Worm (Caenorhabditis elegans) whole organism, L2 larva: ENCODE data around the gene C02F12.8.

ENCODE experiments used
- F13H6.1 ChIP-seq: sonication (generic microtip); optimal IDR thresholded peaks from 2 replicates; lab custom pipeline; 2016; ENCODE audit warnings: missing genetic modification characterization, missing compliant biosample characterization
- Y55F3AM.14 ChIP-seq: fragments of 200-800 bp; sonication (Bioruptor generic); optimal IDR thresholded peaks from 2 replicates; lab custom pipeline; 2018; ENCODE audit warnings: mild to moderate bottlenecking, missing genetic modification characterization, missing compliant biosample characterization
- ZK546.5 ChIP-seq: sonication (generic microtip); optimal IDR thresholded peaks from 2 replicates; lab custom pipeline; 2017; ENCODE audit warnings: missing biosample characterization, missing genetic modification characterization
- alr-1 ChIP-seq: fragments of 150-350 bp; optimal IDR thresholded peaks from 2 replicates; lab custom pipeline; 2014; ENCODE audit warnings: missing biosample characterization, missing genetic modification characterization
- aly-2 ChIP-seq: fragments of 150-350 bp; optimal IDR thresholded peaks from 2 replicates; lab custom pipeline; 2014; ENCODE audit warnings: missing biosample characterization, missing genetic modification characterization
- ama-1 ChIP-seq: fragments of 150-350 bp; optimal IDR thresholded peaks from 2 replicates; lab custom pipeline; 2018; ENCODE audit warnings: inconsistent platforms
- ceh-16 ChIP-seq: fragments of 150-350 bp; optimal IDR thresholded peaks from 2 replicates; lab custom pipeline; 2014; ENCODE audit warnings: missing biosample characterization, missing genetic modification characterization
- ceh-82 ChIP-seq: fragments of 150-350 bp; optimal IDR thresholded peaks from 2 replicates; lab custom pipeline; 2014; ENCODE audit warnings: missing biosample characterization, missing genetic modification characterization
- crh-2 ChIP-seq: sonication (generic microtip); optimal IDR thresholded peaks from 2 replicates; lab custom pipeline; 2017; ENCODE audit warnings: missing biosample characterization, missing genetic modification characterization
- dmd-4 ChIP-seq: sonication (generic microtip); optimal IDR thresholded peaks from 2 replicates; lab custom pipeline; 2017; ENCODE audit warnings: missing biosample characterization, missing genetic modification characterization
- egl-27 ChIP-seq: sonication (generic microtip); optimal IDR thresholded peaks from 3 replicates; lab custom pipeline; 2017; ENCODE audit warnings: missing biosample characterization, missing genetic modification reagents, missing genetic modification characterization
- fos-1 ChIP-seq: fragments of 150-350 bp; optimal IDR thresholded peaks from 2 replicates; lab custom pipeline; 2014; ENCODE audit warnings: missing biosample characterization, missing genetic modification characterization
- gmeb-1 ChIP-seq: fragments of 150-350 bp; optimal IDR thresholded peaks from 2 replicates; lab custom pipeline; 2014; ENCODE audit warnings: missing biosample characterization, missing genetic modification characterization
- lin-11 ChIP-seq: fragments of 150-350 bp; sonication (generic microtip); optimal IDR thresholded peaks from 2 replicates; lab custom pipeline; 2014; ENCODE audit warnings: missing biosample characterization, missing genetic modification characterization, inconsistent platforms, mixed read lengths
- lin-39 ChIP-seq: fragments of 150-350 bp; optimal IDR thresholded peaks from 2 replicates; lab custom pipeline; 2014; ENCODE audit warnings: missing biosample characterization, missing genetic modification reagents, missing genetic modification characterization
- lsy-2 ChIP-seq, 2 experiments: fragments of 150-350 bp in 1 of 2; sonication (generic microtip) in 1 of 2; optimal IDR thresholded peaks; 2 replicates each; lab custom pipeline; 2014 to 2017; ENCODE audit warnings: missing biosample characterization in 2 of 2, missing genetic modification characterization in 2 of 2
- mab-5 ChIP-seq: fragments of 150-350 bp; optimal IDR thresholded peaks from 2 replicates; lab custom pipeline; 2014; ENCODE audit warnings: missing biosample characterization, missing genetic modification characterization
- mbf-1 ChIP-seq: sonication (generic microtip); optimal IDR thresholded peaks from 2 replicates; lab custom pipeline; 2017; ENCODE audit warnings: missing biosample characterization, missing genetic modification characterization
- mdl-1 ChIP-seq, 2 experiments: fragments of 150-350 bp in 1 of 2; sonication (generic microtip) in 1 of 2; optimal IDR thresholded peaks; 2 replicates each; lab custom pipeline; 2017; ENCODE audit warnings: missing biosample characterization in 2 of 2, missing genetic modification characterization in 2 of 2
- nhr-10 ChIP-seq: sonication (generic microtip); optimal IDR thresholded peaks from 2 replicates; lab custom pipeline; 2017; ENCODE audit warnings: missing biosample characterization, missing genetic modification characterization
- nhr-12 ChIP-seq: fragments of 150-350 bp; optimal IDR thresholded peaks from 2 replicates; lab custom pipeline; 2014; ENCODE audit warnings: missing biosample characterization, missing genetic modification characterization
- nhr-129 ChIP-seq: fragments of 150-350 bp; optimal IDR thresholded peaks from 2 replicates; lab custom pipeline; 2014; ENCODE audit warnings: missing biosample characterization, missing genetic modification characterization
- nhr-21 ChIP-seq: fragments of 150-350 bp; optimal IDR thresholded peaks from 2 replicates; lab custom pipeline; 2014; ENCODE audit warnings: missing biosample characterization, missing genetic modification characterization
- nhr-23 ChIP-seq: fragments of 150-350 bp; optimal IDR thresholded peaks from 2 replicates; lab custom pipeline; 2014; ENCODE audit warnings: missing biosample characterization, missing genetic modification reagents, missing genetic modification characterization
- nhr-6 ChIP-seq: fragments of 150-350 bp; optimal IDR thresholded peaks from 2 replicates; lab custom pipeline; 2014; ENCODE audit warnings: missing biosample characterization, missing genetic modification characterization
- nhr-77 ChIP-seq: fragments of 150-350 bp; optimal IDR thresholded peaks from 2 replicates; lab custom pipeline; 2014; ENCODE audit warnings: missing biosample characterization, missing genetic modification characterization
- peb-1 ChIP-seq: fragments of 150-350 bp; optimal IDR thresholded peaks from 2 replicates; lab custom pipeline; 2014; ENCODE audit warnings: missing biosample characterization, missing genetic modification characterization
- skn-1 ChIP-seq: sonication (generic microtip); optimal IDR thresholded peaks from 2 replicates; lab custom pipeline; 2017; ENCODE audit warnings: missing biosample characterization, missing genetic modification characterization
- sma-3 ChIP-seq: sonication (generic microtip); optimal IDR thresholded peaks from 2 replicates; lab custom pipeline; 2016; ENCODE audit warnings: missing genetic modification reagents, missing genetic modification characterization, missing compliant biosample characterization
- sma-9 ChIP-seq, 2 experiments: fragments of 150-350 bp in 1 of 2; sonication (generic microtip) in 1 of 2; optimal IDR thresholded peaks; 2 replicates each; lab custom pipeline; 2014 to 2016; ENCODE audit warnings: missing genetic modification characterization in 2 of 2, mild to moderate bottlenecking in 1 of 2, missing biosample characterization in 1 of 2, missing compliant biosample characterization in 1 of 2, missing genetic modification reagents in 1 of 2, moderate library complexity in 1 of 2
- snpc-4 ChIP-seq: fragments of 150-350 bp; optimal IDR thresholded peaks from 2 replicates; lab custom pipeline; 2014; ENCODE audit warnings: missing biosample characterization, missing genetic modification characterization
- unc-39 ChIP-seq: fragments of 150-350 bp; optimal IDR thresholded peaks from 2 replicates; lab custom pipeline; 2014; ENCODE audit warnings: missing biosample characterization, missing genetic modification characterization
- zag-1 ChIP-seq: fragments of 150-350 bp; optimal IDR thresholded peaks from 2 replicates; lab custom pipeline; 2014; ENCODE audit warnings: missing biosample characterization, missing genetic modification characterization
- ztf-11 ChIP-seq: sonication (generic microtip); optimal IDR thresholded peaks from 2 replicates; lab custom pipeline; 2017; ENCODE audit warnings: missing biosample characterization, missing genetic modification characterization
- ztf-4 ChIP-seq: fragments of 150-350 bp; optimal IDR thresholded peaks from 2 replicates; lab custom pipeline; 2014; ENCODE audit warnings: missing biosample characterization, missing genetic modification characterization

Gene C02F12.8

DNA sequence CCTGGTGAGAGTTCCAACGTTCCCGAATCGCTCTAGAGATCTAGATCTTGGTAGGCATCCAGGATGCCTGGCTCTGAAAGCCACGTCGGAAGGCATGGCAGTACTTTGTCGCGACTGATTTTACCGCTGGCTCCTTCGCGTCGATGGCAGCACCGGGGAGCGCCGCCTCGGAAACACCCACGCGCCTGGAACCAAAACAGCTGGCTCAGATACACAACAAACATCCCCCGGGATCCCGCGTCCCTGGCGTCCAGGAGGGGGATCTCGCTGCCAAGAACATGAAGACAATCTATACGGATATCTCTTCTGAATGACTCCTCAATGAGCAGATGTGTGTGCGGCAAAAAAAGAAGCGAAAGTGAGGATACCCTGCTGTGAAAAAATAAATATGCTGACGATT, 40.3 kb upstream of the C02F12.8 start:
- peak; percentile 18 for TF ChIP-seq F13H6.1 (tag; lab: Kevin White, UChicago)
- no peak for TF ChIP-seq aly-2 (tag; lab: Kevin White, UChicago)

DNA sequence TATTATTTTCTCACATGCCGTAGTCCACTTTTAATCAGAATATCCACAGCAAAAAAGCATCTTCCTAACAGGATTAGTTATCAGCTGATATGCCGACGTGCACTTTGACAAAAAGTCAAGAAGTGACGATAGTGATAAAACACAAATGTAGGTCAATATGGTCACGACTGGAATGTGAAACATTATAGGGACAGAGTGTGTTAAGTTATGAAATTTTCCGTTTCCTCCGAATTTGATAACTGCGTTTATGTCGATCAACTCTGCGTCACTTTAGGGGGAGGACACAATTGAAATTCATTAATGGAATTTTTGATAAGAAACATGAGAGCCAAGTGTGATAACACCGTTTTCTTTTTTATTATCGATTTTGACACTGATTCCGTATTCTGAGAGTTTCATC, 35.9 kb upstream of the C02F12.8 start, which contains the start of gene aex-4:
Gene aex-4 (plus strand): TSS at position 312 of the 400 bp plus-strand sequence.
- peak; percentile 96 for TF ChIP-seq fos-1
- peak; percentile 23 for TF ChIP-seq nhr-129
- TF ChIP-seq F13H6.1 (tag; lab: Kevin White, UChicago), result peak; percentile 47
- TF ChIP-seq alr-1 (tag; lab: Kevin White, UChicago), result no peak
- no peak for TF ChIP-seq mab-5 (tag; lab: Kevin White, UChicago)
- peak; percentile 51 for TF ChIP-seq gmeb-1 (tag; lab: Kevin White, UChicago)
- no peak for TF ChIP-seq dmd-4 (tag; lab: Kevin White, UChicago)
- peak; percentile 64 for TF ChIP-seq crh-2 (tag; lab: Kevin White, UChicago)
- TF ChIP-seq zag-1, result no peak
- peak; percentile 85 for TF ChIP-seq sma-9 (GFP tag; optimal IDR thresholded peaks at IDR 0.05; lab: Kevin White, UChicago)
- TF ChIP-seq sma-9 (tag; optimal IDR thresholded peaks at IDR 0.05; lab: Kevin White, UChicago), result no peak

DNA sequence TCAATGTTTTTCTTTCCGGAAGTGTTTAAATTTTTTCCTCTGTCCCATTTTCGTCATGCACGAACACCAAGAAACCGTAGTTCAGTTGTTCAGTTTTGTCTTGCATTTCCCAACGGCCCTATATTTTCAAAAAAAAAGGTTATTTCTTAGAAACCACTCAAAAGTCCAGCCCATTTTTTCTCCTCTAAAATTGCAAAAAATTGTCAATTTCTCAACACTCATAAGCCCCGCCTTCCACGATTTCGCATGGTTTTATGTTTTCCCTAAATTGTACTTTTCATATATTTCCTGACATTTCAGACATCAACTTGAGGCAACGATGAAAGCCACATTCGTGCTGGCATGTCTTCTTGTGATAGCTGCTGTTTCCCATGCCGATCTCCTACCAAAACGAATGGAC, 34.2 kb upstream of the C02F12.8 start, which contains the start of gene nlp-1:
Gene nlp-1 (plus strand): TSS at position 301 of the 400 bp plus-strand sequence.
- TF ChIP-seq lin-11 (tag; lab: Kevin White, UChicago) (no peak), mbf-1 (tag; lab: Kevin White, UChicago) (no peak), egl-27 (tag; lab: Kevin White, UChicago) (no peak), nhr-77 (tag; lab: Kevin White, UChicago) (no peak), ceh-16 (no peak), dmd-4 (tag; lab: Kevin White, UChicago) (no peak), gmeb-1 (tag; lab: Kevin White, UChicago) (no peak), ceh-82 (tag; lab: Kevin White, UChicago) (no peak), Y55F3AM.14 (GFP tag; lab: Kevin White, UChicago) (no peak), nhr-23 (tag; lab: Kevin White, UChicago) (no peak), ama-1 (lab: Kevin White, UChicago) (no peak), fos-1 (no peak), nhr-6 (tag; lab: Kevin White, UChicago) (no peak), unc-39 (tag; lab: Kevin White, UChicago) (no peak), nhr-21 (tag; lab: Kevin White, UChicago) (no peak), skn-1 (tag; lab: Kevin White, UChicago) (no peak)
- TF ChIP-seq, all 48 proteins: peak for 0

DNA sequence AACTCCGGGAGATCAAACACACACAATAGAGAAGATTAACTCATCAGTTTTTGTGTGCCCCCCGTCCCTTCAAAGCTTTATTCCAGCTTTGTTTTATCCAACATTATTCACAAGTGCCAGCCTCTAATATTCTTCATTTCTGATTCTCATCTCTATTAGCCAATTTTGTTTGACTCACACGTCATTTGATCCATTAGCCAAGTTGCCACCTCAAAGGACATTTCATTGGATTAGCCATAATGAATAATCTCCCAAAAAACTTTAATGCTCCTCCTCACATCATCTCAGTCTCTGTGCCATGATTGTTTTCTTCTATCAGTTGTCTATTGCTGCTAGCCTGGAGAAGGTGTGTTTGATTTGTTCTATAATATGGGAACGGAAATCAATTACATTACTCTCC, 32.4 kb upstream of the C02F12.8 start:
- TF ChIP-seq snpc-4 (tag; lab: Kevin White, UChicago), result no peak
- no peak for TF ChIP-seq nhr-23 (tag; lab: Kevin White, UChicago)
- TF ChIP-seq ceh-16, result no peak
- TF ChIP-seq alr-1 (tag; lab: Kevin White, UChicago), result no peak
- no peak for TF ChIP-seq nhr-10 (tag; lab: Kevin White, UChicago)

DNA sequence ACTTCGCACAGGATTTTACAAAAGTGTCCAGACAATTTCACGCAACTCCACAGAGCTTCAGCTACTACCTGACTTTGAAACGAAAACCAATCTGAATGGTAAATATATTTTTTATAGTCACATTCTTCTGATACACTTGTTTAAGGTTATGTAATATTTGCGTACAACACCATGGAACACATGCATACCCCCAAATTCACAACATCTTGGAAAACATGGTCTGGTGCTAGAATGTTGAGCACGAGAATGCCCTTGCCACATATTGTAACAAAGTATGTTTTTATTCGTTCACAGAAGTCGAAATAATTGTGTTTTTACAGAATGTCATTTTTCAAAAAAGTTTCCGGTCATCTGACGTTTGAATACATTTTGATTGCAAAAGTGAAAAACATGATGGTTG, 22.8 kb upstream of the C02F12.8 start:
- TF ChIP-seq gmeb-1 (tag; lab: Kevin White, UChicago) (no peak), mab-5 (tag; lab: Kevin White, UChicago) (no peak), unc-39 (tag; lab: Kevin White, UChicago) (no peak), ztf-4 (tag; lab: Kevin White, UChicago) (no peak), mdl-1 (tag; optimal IDR thresholded peaks at IDR 0.05; lab: Kevin White, UChicago) (no peak), sma-3 (GFP tag; lab: Kevin White, UChicago) (no peak), ztf-11 (tag; lab: Kevin White, UChicago) (no peak), nhr-12 (no peak), snpc-4 (tag; lab: Kevin White, UChicago) (no peak), nhr-77 (tag; lab: Kevin White, UChicago) (no peak), peb-1 (no peak), lsy-2 (tag; optimal IDR thresholded peaks at IDR 0.05; lab: Kevin White, UChicago) (no peak), lin-39 (no peak), ZK546.5 (no peak), ceh-82 (tag; lab: Kevin White, UChicago) (no peak), nhr-23 (tag; lab: Kevin White, UChicago) (no peak)
